Worm (Caenorhabditis elegans) whole organism, midembryonic: ENCODE measurements around the gene snu-23.

Experiments
- T22C8.4 ChIP-seq: fragments of 200-800 bp; sonication (Bioruptor generic); IDR thresholded peaks from 2 replicates; pipeline ENCODE4 v1.3.6; 2022; ENCODE audit warnings: missing genetic modification characterization, missing compliant biosample characterization
- flt-1 ChIP-seq: fragments of 200-800 bp; sonication (Bioruptor generic); IDR thresholded peaks from 2 replicates; pipeline ENCODE4 v1.3.6; 2022; ENCODE audit warnings: missing genetic modification characterization, missing compliant biosample characterization
- klf-2 ChIP-seq: fragments of 200-800 bp; sonication (Bioruptor generic); conservative IDR thresholded peaks from 2 replicates; pipeline ENCODE4 v1.3.6; 2022; ENCODE audit warnings: missing genetic modification reagents, missing genetic modification characterization, missing compliant biosample characterization
- med-1 ChIP-seq: sonication (generic microtip); optimal IDR thresholded peaks from 2 replicates; lab custom pipeline; 2017; ENCODE audit warnings: missing genetic modification characterization, mild to moderate bottlenecking, missing compliant biosample characterization, antibody characterized with exemption, missing genetic modification reagents; ENCODE audit not compliant: insufficient read depth
- ref-1 ChIP-seq: fragments of 200-800 bp; sonication (Bioruptor generic); conservative IDR thresholded peaks from 2 replicates; pipeline ENCODE4 v1.3.6; 2022; ENCODE audit warnings: missing genetic modification reagents, missing genetic modification characterization, missing compliant biosample characterization
- tab-1 ChIP-seq: fragments of 200-800 bp; sonication (Bioruptor generic); IDR thresholded peaks from 2 replicates; pipeline ENCODE4 v1.3.6; 2022; ENCODE audit warnings: missing genetic modification characterization, missing compliant biosample characterization
- ztf-23 ChIP-seq: fragments of 200-800 bp; sonication (Bioruptor generic); IDR thresholded peaks from 2 replicates; pipeline ENCODE4 v1.3.6; 2022; ENCODE audit warnings: missing genetic modification reagents, missing genetic modification characterization, missing compliant biosample characterization
- ztf-29 ChIP-seq: fragments of 200-800 bp; sonication (Bioruptor generic); IDR thresholded peaks from 2 replicates; pipeline ENCODE4 v1.3.6; 2022; ENCODE audit warnings: missing genetic modification reagents, missing genetic modification characterization, missing compliant biosample characterization

ce11 chrIII:7772901-7773300, 3.0 kb upstream of the snu-23 start, which contains the start of the genes ZK686.6 and ZK686.1:
- TF ChIP-seq T22C8.4 (GFP tag; lab: Robert Waterston, UW), result no peak
- no peak for TF ChIP-seq ref-1 (GFP tag; lab: Robert Waterston, UW)
- no peak for TF ChIP-seq ztf-29
- TF ChIP-seq med-1 (GFP tag; lab: Kevin White, UChicago), result no peak
- TF ChIP-seq tab-1 (GFP tag; lab: Robert Waterston, UW), result no peak
- TF ChIP-seq ztf-23, result no peak
- no peak for TF ChIP-seq flt-1 (GFP tag; lab: Robert Waterston, UW)
- TF ChIP-seq klf-2 (GFP tag; lab: Robert Waterston, UW), result no peak
